Worm (Caenorhabditis elegans) whole organism, early embryonic: ENCODE measurements around the gene Y59H11AM.1.

Experiments
- ama-1 ChIP-seq: fragments of 150-350 bp; optimal IDR thresholded peaks from 2 replicates; lab custom pipeline; 2014
- hmbx-1 ChIP-seq: sonication (generic microtip); optimal IDR thresholded peaks from 2 replicates; lab custom pipeline; 2016; ENCODE audit warnings: mild to moderate bottlenecking, missing genetic modification characterization, missing compliant biosample characterization
- hnd-1 ChIP-seq: sonication (generic microtip); optimal IDR thresholded peaks from 2 replicates; lab custom pipeline; 2016; ENCODE audit warnings: missing genetic modification characterization, missing compliant biosample characterization
- pes-1 ChIP-seq: fragments of 200-800 bp; sonication (Bioruptor generic); IDR thresholded peaks from 2 replicates; pipeline ENCODE4 v1.3.6; 2022; ENCODE audit warnings: missing genetic modification reagents, missing genetic modification characterization, missing compliant biosample characterization

DNA sequence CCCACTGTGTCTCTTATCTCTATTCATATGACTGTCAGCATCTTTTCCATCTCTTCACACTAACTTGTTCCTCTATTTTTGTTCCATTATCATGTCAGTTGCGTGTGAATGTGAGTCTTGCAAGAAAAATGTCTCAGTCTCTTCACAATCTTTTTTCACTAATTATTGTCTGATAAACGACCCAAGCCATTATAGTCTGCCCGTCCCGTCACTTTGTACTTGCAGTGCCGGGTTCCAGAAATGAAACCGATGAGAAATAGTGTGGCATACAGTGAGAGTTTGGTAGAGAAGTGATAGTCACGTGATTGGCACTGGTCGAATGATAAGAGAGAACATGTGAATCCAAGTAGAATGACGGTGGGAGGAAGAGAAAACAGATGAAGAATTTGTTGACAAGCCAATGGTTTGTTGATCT lies 43.6 kb upstream of the Y59H11AM.1 start:
- TF ChIP-seq hmbx-1 (tag; lab: Kevin White, UChicago), result no peak
- TF ChIP-seq hnd-1 (tag; lab: Kevin White, UChicago), result no peak
- no peak for TF ChIP-seq ama-1 (lab: Kevin White, UChicago)
- TF ChIP-seq pes-1, result no peak
